Fruit fly (Drosophila melanogaster) whole organism, embryonic: Measurements from ENCODE around the gene CG5969.
"Not testable (repeated sequence)": the region's sequence is repeated elsewhere in the genome, so short reads cannot be mapped to it uniquely, and the experiment has no call there.

Experiments
- CG10366 ChIP-seq: fragments of 200-800 bp; sonication (Bioruptor generic); IDR thresholded peaks from 2 replicates; pipeline ENCODE4 v1.3.6; 2022; ENCODE audit warnings: missing biosample characterization, missing genetic modification characterization
- CG10979 ChIP-seq: fragments of 200-800 bp; sonication (Bioruptor generic); optimal IDR thresholded peaks from 2 replicates; lab custom pipeline; 2018; ENCODE audit warnings: missing biosample characterization, mild to moderate bottlenecking, missing genetic modification characterization, moderate library complexity
- CG13287 ChIP-seq: fragments of 200-800 bp; sonication (Bioruptor generic); IDR thresholded peaks from 2 replicates; pipeline ENCODE4 v1.3.6; 2022; ENCODE audit warnings: missing biosample characterization, missing genetic modification characterization; ENCODE audit not compliant: partially characterized antibody
- CG13775 ChIP-seq: fragments of 200-800 bp; sonication (Bioruptor generic); optimal IDR thresholded peaks from 3 replicates; lab custom pipeline; 2017; ENCODE audit warnings: missing biosample characterization, mild to moderate bottlenecking, missing genetic modification characterization
- CG13894 ChIP-seq: fragments of 200-800 bp; sonication (Bioruptor generic); optimal IDR thresholded peaks from 3 replicates; lab custom pipeline; 2018; ENCODE audit warnings: missing biosample characterization, mild to moderate bottlenecking, missing genetic modification characterization, moderate library complexity
- CG14014 ChIP-seq: fragments of 200-800 bp; sonication (Bioruptor generic); IDR thresholded peaks from 2 replicates; pipeline ENCODE4 v1.3.6; 2022; ENCODE audit warnings: missing biosample characterization, missing genetic modification characterization
- CG14860 ChIP-seq: fragments of 200-800 bp; sonication (Bioruptor generic); IDR thresholded peaks from 3 replicates; pipeline ENCODE4 v1.3.6; 2022; ENCODE audit warnings: missing biosample characterization, missing genetic modification characterization; ENCODE audit not compliant: partially characterized antibody
- CG15514 ChIP-seq: fragments of 200-800 bp; sonication (Bioruptor generic); optimal IDR thresholded peaks from 3 replicates; lab custom pipeline; 2017; ENCODE audit warnings: missing biosample characterization, missing genetic modification characterization, mild to moderate bottlenecking, moderate library complexity, missing genetic modification reagents
- CG1603 ChIP-seq: fragments of 200-800 bp; sonication (Bioruptor generic); optimal IDR thresholded peaks from 2 replicates; lab custom pipeline; 2019; ENCODE audit warnings: missing biosample characterization, mild to moderate bottlenecking, missing genetic modification characterization, moderate library complexity
- CG2116 ChIP-seq: fragments of 200-800 bp; sonication (Bioruptor generic); optimal IDR thresholded peaks from 3 replicates; lab custom pipeline; 2018; ENCODE audit warnings: missing biosample characterization, mild to moderate bottlenecking, missing genetic modification characterization
- CG2678 ChIP-seq: fragments of 200-800 bp; sonication (Bioruptor generic); optimal IDR thresholded peaks from 3 replicates; lab custom pipeline; 2019; ENCODE audit warnings: missing biosample characterization, mild to moderate bottlenecking, missing genetic modification characterization, moderate library complexity
- CG31388 ChIP-seq: fragments of 200-800 bp; sonication (Bioruptor generic); optimal IDR thresholded peaks from 2 replicates; lab custom pipeline; 2016; ENCODE audit warnings: missing biosample characterization, missing genetic modification characterization
- CG3281 ChIP-seq: fragments of 200-800 bp; sonication (Bioruptor generic); optimal IDR thresholded peaks from 3 replicates; lab custom pipeline; 2017; ENCODE audit warnings: missing biosample characterization, mild to moderate bottlenecking, missing genetic modification characterization
- CG4360 ChIP-seq: fragments of 200-800 bp; sonication (Bioruptor generic); IDR thresholded peaks from 2 replicates; pipeline ENCODE4 v1.3.6; 2022; ENCODE audit warnings: missing biosample characterization, missing genetic modification characterization
- CG5953 ChIP-seq: fragments of 200-800 bp; sonication (Bioruptor generic); IDR thresholded peaks from 2 replicates; pipeline ENCODE4 v1.3.6; 2022; ENCODE audit warnings: missing biosample characterization, missing genetic modification characterization
- CG6254 ChIP-seq: fragments of 200-800 bp; sonication (Bioruptor generic); optimal IDR thresholded peaks from 3 replicates; lab custom pipeline; 2017; ENCODE audit warnings: mild to moderate bottlenecking, missing biosample characterization, missing genetic modification reagents, missing genetic modification characterization
- CG6272 ChIP-seq: fragments of 200-800 bp; sonication (Bioruptor generic); IDR thresholded peaks from 2 replicates; pipeline ENCODE4 v1.3.6; 2022; ENCODE audit warnings: missing biosample characterization, missing genetic modification characterization
- CG7357 ChIP-seq: fragments of 200-800 bp; sonication (Bioruptor generic); IDR thresholded peaks from 3 replicates; pipeline ENCODE4 v1.3.6; 2022; ENCODE audit warnings: missing biosample characterization, missing genetic modification characterization
- Dbx ChIP-seq: fragments of 200-800 bp; sonication (Bioruptor generic); IDR thresholded peaks from 3 replicates; pipeline ENCODE4 v1.3.6; 2022; ENCODE audit warnings: missing biosample characterization, missing genetic modification characterization
- Ets65A ChIP-seq: fragments of 200-800 bp; sonication (Bioruptor generic); peaks from one replicate; lab custom pipeline; 2016; ENCODE audit warnings: missing biosample characterization, missing genetic modification characterization
- Fer1 ChIP-seq: fragments of 200-800 bp; sonication (Bioruptor generic); optimal IDR thresholded peaks from 2 replicates; lab custom pipeline; 2017; ENCODE audit warnings: missing biosample characterization, mild to moderate bottlenecking, missing genetic modification characterization
- Fer2 ChIP-seq: fragments of 200-800 bp; sonication (Bioruptor generic); optimal IDR thresholded peaks from 2 replicates; lab custom pipeline; 2018; ENCODE audit warnings: missing biosample characterization, mild to moderate bottlenecking, missing genetic modification characterization, moderate library complexity
- HHEX ChIP-seq: fragments of 200-800 bp; sonication (Bioruptor generic); optimal IDR thresholded peaks from 3 replicates; lab custom pipeline; 2017; ENCODE audit warnings: missing biosample characterization, mild to moderate bottlenecking, missing genetic modification characterization, missing genetic modification reagents
- HLH4C ChIP-seq: fragments of 200-800 bp; sonication (Bioruptor generic); IDR thresholded peaks from 3 replicates; pipeline ENCODE4 v1.3.6; 2022; ENCODE audit warnings: missing biosample characterization, missing genetic modification characterization; ENCODE audit not compliant: partially characterized antibody
- Hr3 ChIP-seq: fragments of 200-800 bp; sonication (Bioruptor generic); optimal IDR thresholded peaks from 3 replicates; lab custom pipeline; 2016; ENCODE audit warnings: missing biosample characterization, missing genetic modification characterization
- NC2α ChIP-seq: fragments of 200-800 bp; sonication (Bioruptor generic); optimal IDR thresholded peaks from 2 replicates; lab custom pipeline; 2016; ENCODE audit warnings: missing biosample characterization, missing genetic modification characterization
- Sox100B ChIP-seq: fragments of 200-800 bp; sonication (Bioruptor generic); optimal IDR thresholded peaks from 3 replicates; lab custom pipeline; 2018; ENCODE audit warnings: missing biosample characterization, mild to moderate bottlenecking, missing genetic modification characterization
- Spps ChIP-seq: fragments of 200-800 bp; sonication (Bioruptor generic); optimal IDR thresholded peaks from 2 replicates; lab custom pipeline; 2018; ENCODE audit warnings: missing biosample characterization, mild to moderate bottlenecking, missing genetic modification characterization
- Stat92E ChIP-seq, 3 experiments: fragments of >200 bp in 2 of 3; fragments of 200-800 bp in 1 of 3; sonication (Bioruptor generic) in 1 of 3; optimal IDR thresholded peaks; 2 replicates each; lab custom pipeline; 2017 to 2019; ENCODE audit warnings: missing biosample characterization in 3 of 3, missing genetic modification characterization in 3 of 3, mild to moderate bottlenecking in 1 of 3, moderate library complexity in 1 of 3
- Xbp1 ChIP-seq: fragments of 200-800 bp; sonication (Bioruptor generic); optimal IDR thresholded peaks from 3 replicates; lab custom pipeline; 2016; ENCODE audit warnings: missing biosample characterization, mild to moderate bottlenecking, missing genetic modification characterization
- bowl ChIP-seq: fragments of 200-800 bp; sonication (Bioruptor generic); IDR thresholded peaks from 2 replicates; pipeline ENCODE4 v1.3.6; 2022; ENCODE audit warnings: missing biosample characterization, missing genetic modification characterization
- ci ChIP-seq: fragments of 200-800 bp; sonication (Bioruptor generic); IDR thresholded peaks from 3 replicates; pipeline ENCODE4 v1.3.6; 2022; ENCODE audit warnings: missing biosample characterization, missing genetic modification characterization
- crc ChIP-seq: fragments of 200-800 bp; sonication (Bioruptor generic); optimal IDR thresholded peaks from 2 replicates; lab custom pipeline; 2016; ENCODE audit warnings: missing biosample characterization, missing genetic modification characterization
- dpn ChIP-seq, 2 experiments: fragments of 200-800 bp; sonication (Bioruptor generic); optimal IDR thresholded peaks; 3 replicates each; lab custom pipeline; 2016; ENCODE audit warnings: missing biosample characterization in 2 of 2, missing genetic modification characterization in 2 of 2
- fd102C ChIP-seq: fragments of 200-800 bp; sonication (Bioruptor generic); optimal IDR thresholded peaks from 2 replicates; lab custom pipeline; 2018; ENCODE audit warnings: missing biosample characterization, mild to moderate bottlenecking, missing genetic modification characterization, moderate library complexity
- ftz-f1 ChIP-seq: fragments of 200-800 bp; sonication (Bioruptor generic); optimal IDR thresholded peaks from 2 replicates; lab custom pipeline; 2016; ENCODE audit warnings: missing biosample characterization, missing genetic modification characterization
- h ChIP-seq: fragments of >200 bp; optimal IDR thresholded peaks from 2 replicates; lab custom pipeline; 2017
- jing ChIP-seq: fragments of 200-800 bp; sonication (Bioruptor generic); optimal IDR thresholded peaks from 2 replicates; lab custom pipeline; 2018; ENCODE audit warnings: missing biosample characterization, mild to moderate bottlenecking, missing genetic modification characterization
- lmd ChIP-seq: fragments of 200-800 bp; sonication (Bioruptor generic); IDR thresholded peaks from 2 replicates; pipeline ENCODE4 v1.3.6; 2022; ENCODE audit warnings: missing biosample characterization, missing genetic modification characterization
- onecut ChIP-seq: fragments of 200-800 bp; sonication (Bioruptor generic); IDR thresholded peaks from 2 replicates; pipeline ENCODE4 v1.3.6; 2022; ENCODE audit warnings: missing biosample characterization, missing genetic modification characterization
- ranshi ChIP-seq: fragments of 200-800 bp; sonication (Bioruptor generic); IDR thresholded peaks from 2 replicates; pipeline ENCODE4 v1.3.6; 2022; ENCODE audit warnings: missing biosample characterization, missing genetic modification characterization
- ro ChIP-seq: fragments of 200-800 bp; sonication (Bioruptor generic); IDR thresholded peaks from 2 replicates; pipeline ENCODE4 v1.3.6; 2022; ENCODE audit warnings: missing biosample characterization, missing genetic modification characterization
- sens ChIP-seq: fragments of 200-800 bp; sonication (Bioruptor generic); peaks from one replicate; lab custom pipeline; 2016; ENCODE audit warnings: missing biosample characterization, missing genetic modification characterization
- so ChIP-seq: fragments of 200-800 bp; sonication (Bioruptor generic); IDR thresholded peaks from 3 replicates; pipeline ENCODE4 v1.3.6; 2022; ENCODE audit warnings: missing biosample characterization, missing genetic modification characterization
- sug ChIP-seq: fragments of 200-800 bp; optimal IDR thresholded peaks from 2 replicates; lab custom pipeline; 2019; ENCODE audit warnings: missing biosample characterization, mild to moderate bottlenecking, missing genetic modification characterization, moderate library complexity
- toy ChIP-seq: fragments of 200-800 bp; sonication (Bioruptor generic); IDR thresholded peaks from 2 replicates; pipeline ENCODE4 v1.3.6; 2022; ENCODE audit warnings: missing biosample characterization, missing genetic modification characterization

Gene CG5969

dm6 chr3L:20503256-20503655, 29.7 kb downstream of the CG5969 start (continued):
- no peak for TF ChIP-seq CG6272 (GFP tag; lab: Robert Waterston, UW)
- no peak for TF ChIP-seq Sox100B (GFP tag; lab: Kevin White, UChicago)
- TF ChIP-seq Fer2 (tag; lab: Kevin White, UChicago) = no peak
- no peak for TF ChIP-seq Stat92E (GFP tag; optimal IDR thresholded peaks at IDR 0.05; lab: Kevin White, UChicago)
- TF ChIP-seq HLH4C (GFP tag; lab: Robert Waterston, UW) = peak; percentile 62; the same call in 2 of the 3 replicates
- TF ChIP-seq CG31388 (GFP tag; lab: Kevin White, UChicago) = no peak

DNA sequence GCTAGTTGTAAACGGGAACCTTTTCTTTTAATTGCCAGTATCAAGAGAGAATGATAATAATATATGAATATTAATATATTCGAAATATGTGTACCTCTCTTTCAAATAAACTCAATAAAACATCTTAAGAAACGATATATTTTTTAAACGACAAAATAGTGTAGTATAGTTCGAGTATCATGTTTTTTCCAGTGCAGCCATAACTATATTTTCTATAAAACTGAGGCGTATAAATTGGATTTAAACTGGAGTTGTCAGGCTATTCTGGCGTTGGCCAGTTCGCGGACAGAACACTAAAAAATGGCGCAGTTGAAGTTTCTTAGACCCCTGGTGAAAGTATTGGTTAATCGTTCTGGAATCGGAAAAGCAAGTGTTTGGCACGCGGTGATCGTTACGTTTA, 30.3 kb downstream of the CG5969 start, which contains the start of gene CG17637:
Gene CG17637, plus strand, starts transcription at position 301 of the 400 bp plus-strand sequence.
- TF ChIP-seq CG13894 (tag; lab: Kevin White, UChicago); HHEX (GFP tag; lab: Kevin White, UChicago); h: not testable (repeated sequence)

DNA sequence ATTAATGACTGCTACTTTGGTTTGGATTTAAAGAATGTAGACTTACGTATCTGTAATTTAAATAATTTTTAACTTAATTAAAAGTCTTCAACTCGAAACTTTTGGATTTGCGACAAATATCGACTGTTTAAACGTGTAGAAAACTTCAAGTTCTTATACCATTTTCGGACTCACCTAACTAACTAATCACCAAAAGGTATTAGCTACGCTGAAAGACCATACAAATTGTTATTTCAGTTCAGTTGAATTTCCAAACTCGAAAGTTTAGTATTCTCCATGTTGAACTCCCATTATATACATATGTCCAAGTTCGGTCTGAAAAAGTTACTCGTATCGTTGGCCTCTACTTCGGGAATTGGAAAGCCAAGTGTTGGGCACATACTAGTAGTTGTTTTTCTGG, 32.1 kb downstream of the CG5969 start, which contains the start of gene CG5078:
Gene CG5078, plus strand, starts transcription at position 301 of the 400 bp plus-strand sequence.
- TF ChIP-seq Ets65A (GFP tag; lab: Kevin White, UChicago) = peak; percentile 66
- TF ChIP-seq Dbx (GFP tag; lab: Robert Waterston, UW) = no peak
- TF ChIP-seq CG14860 (GFP tag; lab: Robert Waterston, UW) = no peak
- peak; percentile 2 for TF ChIP-seq sens (GFP tag; lab: Kevin White, UChicago)

DNA sequence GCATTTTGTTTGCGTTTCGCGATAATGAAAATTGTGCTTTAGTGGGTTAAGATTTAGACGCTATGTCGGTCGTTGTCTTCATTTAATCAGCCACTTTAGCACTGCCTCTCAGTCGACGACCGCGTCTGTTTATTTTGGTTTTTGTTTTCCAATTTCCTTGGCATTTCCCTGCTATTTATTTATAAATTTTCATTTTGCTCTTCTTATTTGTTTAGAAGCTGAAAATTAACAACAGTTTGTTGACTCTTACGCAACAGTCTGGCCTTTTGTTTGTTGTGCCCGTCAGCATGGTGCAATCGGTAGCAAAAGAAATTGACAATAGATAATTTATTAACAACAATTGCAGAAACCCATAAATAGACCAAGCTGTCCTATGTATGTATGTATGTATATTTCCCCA, 34.0 kb downstream of the CG5969 start:
- TF ChIP-seq dpn (GFP tag; optimal IDR thresholded peaks at IDR 0.05; lab: Kevin White, UChicago) = no peak
- TF ChIP-seq ftz-f1 (GFP tag; lab: Kevin White, UChicago) = no peak
- 0 out of 2 replicates have a peak, but pooled peaks have one; percentile 12 for TF ChIP-seq bowl (GFP tag; lab: Robert Waterston, UW)
- peak; percentile 33 for TF ChIP-seq Spps (tag; lab: Kevin White, UChicago)
- no peak for TF ChIP-seq Hr3 (GFP tag; lab: Kevin White, UChicago)
- TF ChIP-seq lmd (GFP tag; lab: Robert Waterston, UW) = no peak
- no peak for TF ChIP-seq CG14860 (GFP tag; lab: Robert Waterston, UW)
- no peak for TF ChIP-seq CG1603 (tag; lab: Kevin White, UChicago)
- no peak for TF ChIP-seq toy
- TF ChIP-seq NC2α (GFP tag; lab: Kevin White, UChicago) = no peak
- no peak for TF ChIP-seq ci (GFP tag; lab: Robert Waterston, UW)
- TF ChIP-seq CG6254 (GFP tag; lab: Kevin White, UChicago) = peak; percentile 49
- no peak for TF ChIP-seq CG14014 (GFP tag; lab: Robert Waterston, UW)
- no peak for TF ChIP-seq Fer1 (GFP tag; lab: Kevin White, UChicago)
- TF ChIP-seq ranshi (GFP tag; lab: Robert Waterston, UW) = no peak
- no peak for TF ChIP-seq CG15514 (GFP tag; lab: Kevin White, UChicago)
- no peak for TF ChIP-seq so (GFP tag; lab: Robert Waterston, UW)
- TF ChIP-seq CG4360 (GFP tag; lab: Robert Waterston, UW) = no peak
- TF ChIP-seq onecut (GFP tag; lab: Robert Waterston, UW) = peak; percentile 3; the same call in 1 of the 2 replicates
- no peak for TF ChIP-seq CG2116 (GFP tag; lab: Kevin White, UChicago)
- TF ChIP-seq CG10366 (GFP tag; lab: Robert Waterston, UW) = no peak
- TF ChIP-seq CG2678 = peak; percentile 20
- TF ChIP-seq Xbp1 (GFP tag; lab: Kevin White, UChicago) = no peak
- TF ChIP-seq crc = no peak
- no peak for TF ChIP-seq jing (GFP tag; lab: Kevin White, UChicago)
- no peak for TF ChIP-seq CG13775 (GFP tag; lab: Kevin White, UChicago)
- TF ChIP-seq ro = no peak
- TF ChIP-seq CG7357 = no peak
- peak; percentile 42 for TF ChIP-seq fd102C (GFP tag; lab: Kevin White, UChicago)
- TF ChIP-seq CG10979 (tag; lab: Kevin White, UChicago) = peak; percentile 8
- no peak for TF ChIP-seq CG5953 (GFP tag; lab: Robert Waterston, UW)
- TF ChIP-seq CG3281 (GFP tag; lab: Kevin White, UChicago) = no peak
- no peak for TF ChIP-seq sug (tag; lab: Kevin White, UChicago)
- no peak for TF ChIP-seq CG13287
